Worm (Caenorhabditis elegans) whole organism, early embryonic: ENCODE measurements around the gene C18H7.11.

Experiments used
- B0310.2 ChIP-seq: sonication (generic microtip); optimal IDR thresholded peaks from 2 replicates; lab custom pipeline; 2016; ENCODE audit warnings: mild to moderate bottlenecking, missing genetic modification characterization, missing compliant biosample characterization
- F13C5.2 ChIP-seq: sonication (generic microtip); optimal IDR thresholded peaks from 2 replicates; lab custom pipeline; 2017; ENCODE audit warnings: mild to moderate bottlenecking, missing genetic modification characterization, inconsistent platforms, missing compliant biosample characterization
- aly-1 ChIP-seq: sonication (generic microtip); optimal IDR thresholded peaks from 2 replicates; lab custom pipeline; 2016; ENCODE audit warnings: missing genetic modification characterization, missing compliant biosample characterization
- ama-1 ChIP-seq: fragments of 150-350 bp; optimal IDR thresholded peaks from 2 replicates; lab custom pipeline; 2014
- ceh-13 ChIP-seq: fragments of 200-800 bp; sonication (Bioruptor generic); optimal IDR thresholded peaks from 2 replicates; lab custom pipeline; 2018; ENCODE audit warnings: mild to moderate bottlenecking, missing genetic modification characterization, missing compliant biosample characterization
- ceh-36 ChIP-seq: sonication (generic microtip); optimal IDR thresholded peaks from 2 replicates; lab custom pipeline; 2016; ENCODE audit warnings: missing genetic modification characterization, inconsistent platforms, missing compliant biosample characterization
- ets-7 ChIP-seq: sonication (generic microtip); optimal IDR thresholded peaks from 2 replicates; lab custom pipeline; 2016; ENCODE audit warnings: missing genotype, missing genetic modification characterization, missing compliant biosample characterization
- flt-1 ChIP-seq: fragments of 200-800 bp; sonication (Bioruptor generic); IDR thresholded peaks from 2 replicates; pipeline ENCODE4 v1.3.6; 2022; ENCODE audit warnings: missing genetic modification characterization, missing compliant biosample characterization
- hmbx-1 ChIP-seq: sonication (generic microtip); optimal IDR thresholded peaks from 2 replicates; lab custom pipeline; 2016; ENCODE audit warnings: mild to moderate bottlenecking, missing genetic modification characterization, missing compliant biosample characterization
- hmg-4 ChIP-seq: fragments of 200-800 bp; sonication (Bioruptor generic); optimal IDR thresholded peaks from 2 replicates; lab custom pipeline; 2018; ENCODE audit warnings: mild to moderate bottlenecking, missing genetic modification characterization, missing compliant biosample characterization
- hnd-1 ChIP-seq: sonication (generic microtip); optimal IDR thresholded peaks from 2 replicates; lab custom pipeline; 2016; ENCODE audit warnings: missing genetic modification characterization, missing compliant biosample characterization
- pes-1 ChIP-seq: fragments of 200-800 bp; sonication (Bioruptor generic); IDR thresholded peaks from 2 replicates; pipeline ENCODE4 v1.3.6; 2022; ENCODE audit warnings: missing genetic modification reagents, missing genetic modification characterization, missing compliant biosample characterization
- scrt-1 ChIP-seq: fragments of 200-800 bp; sonication (Bioruptor generic); IDR thresholded peaks from 2 replicates; pipeline ENCODE4 v1.3.6; 2022; ENCODE audit warnings: missing genetic modification characterization, missing compliant biosample characterization
- sea-1 ChIP-seq: fragments of 200-800 bp; sonication (Bioruptor generic); conservative IDR thresholded peaks from 2 replicates; pipeline ENCODE4 v1.3.6; 2022; ENCODE audit warnings: missing genetic modification characterization, missing compliant biosample characterization
- tbx-11 ChIP-seq: fragments of 200-800 bp; sonication (Bioruptor generic); IDR thresholded peaks from 2 replicates; pipeline ENCODE4 v1.3.6; 2022; ENCODE audit warnings: missing genetic modification characterization, missing compliant biosample characterization
- tbx-37 ChIP-seq: fragments of 200-800 bp; sonication (Bioruptor generic); conservative IDR thresholded peaks from 2 replicates; pipeline ENCODE4 v1.3.6; 2022; ENCODE audit warnings: missing genetic modification reagents, missing genetic modification characterization, missing compliant biosample characterization
- tra-4 ChIP-seq: sonication (generic microtip); optimal IDR thresholded peaks from 2 replicates; lab custom pipeline; 2017; ENCODE audit warnings: missing genetic modification characterization, missing compliant biosample characterization

Gene C18H7.11

DNA sequence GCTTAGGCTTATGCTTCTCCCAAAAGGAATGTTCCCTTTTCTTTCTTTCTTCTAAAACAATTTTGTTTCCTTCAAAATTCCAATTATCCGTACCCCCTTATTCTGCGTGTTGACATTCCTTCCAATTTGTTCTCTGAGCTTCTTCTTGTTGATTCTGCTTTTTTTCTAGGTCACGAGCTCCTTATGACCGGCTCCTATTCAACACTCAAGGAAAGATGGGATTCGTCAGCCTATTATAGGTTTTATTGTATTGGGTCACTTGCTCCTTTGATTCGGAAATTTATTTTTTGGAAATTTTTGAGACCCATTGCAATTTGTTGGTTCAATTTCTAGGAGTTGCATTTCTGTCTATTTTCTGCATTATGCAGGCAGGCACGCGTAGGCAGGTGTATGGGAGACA is 42.5 kb downstream of the C18H7.11 start:
- TF ChIP-seq flt-1 (no peak), pes-1 (no peak), aly-1 (tag; lab: Kevin White, UChicago) (no peak), ceh-13 (GFP tag; lab: Kevin White, UChicago) (no peak)

DNA sequence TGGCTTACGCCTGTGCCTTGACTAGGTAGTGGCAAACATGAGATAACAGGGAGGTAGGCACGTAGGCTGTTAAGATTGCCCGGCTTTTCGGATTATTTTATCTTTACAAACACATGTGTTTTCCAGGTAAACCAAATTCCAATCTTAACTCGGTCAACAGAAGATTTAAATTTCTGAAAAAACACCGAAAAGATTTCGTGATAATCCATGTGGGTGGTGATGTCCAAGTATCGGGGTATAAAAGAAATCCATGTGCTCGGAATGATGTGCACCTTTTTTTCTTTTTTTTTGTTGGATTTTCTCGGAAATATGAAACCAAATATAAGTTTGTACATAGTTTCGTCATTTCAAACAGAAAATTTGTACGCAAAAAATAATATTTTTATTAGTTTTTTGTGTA is 46.8 kb downstream of the C18H7.11 start:
- no peak for TF ChIP-seq hmbx-1
- TF ChIP-seq tra-4 = no peak
- no peak for TF ChIP-seq hmg-4
- TF ChIP-seq hnd-1 (tag; lab: Kevin White, UChicago) = no peak
- TF ChIP-seq sea-1 (GFP tag; lab: Robert Waterston, UW) = no peak
- no peak for TF ChIP-seq B0310.2 (tag; lab: Kevin White, UChicago)
- no peak for TF ChIP-seq tbx-11 (GFP tag; lab: Robert Waterston, UW)
- no peak for TF ChIP-seq flt-1
- no peak for TF ChIP-seq ceh-36
- TF ChIP-seq scrt-1 = no peak
- TF ChIP-seq ceh-13 (GFP tag; lab: Kevin White, UChicago) = no peak
- TF ChIP-seq tbx-37 (GFP tag; lab: Robert Waterston, UW) = no peak
- TF ChIP-seq ama-1 = no peak
- no peak for TF ChIP-seq aly-1 (tag; lab: Kevin White, UChicago)
- TF ChIP-seq ets-7 (tag; lab: Kevin White, UChicago) = no peak
- no peak for TF ChIP-seq pes-1
- no peak for TF ChIP-seq F13C5.2 (tag; lab: Kevin White, UChicago)

DNA sequence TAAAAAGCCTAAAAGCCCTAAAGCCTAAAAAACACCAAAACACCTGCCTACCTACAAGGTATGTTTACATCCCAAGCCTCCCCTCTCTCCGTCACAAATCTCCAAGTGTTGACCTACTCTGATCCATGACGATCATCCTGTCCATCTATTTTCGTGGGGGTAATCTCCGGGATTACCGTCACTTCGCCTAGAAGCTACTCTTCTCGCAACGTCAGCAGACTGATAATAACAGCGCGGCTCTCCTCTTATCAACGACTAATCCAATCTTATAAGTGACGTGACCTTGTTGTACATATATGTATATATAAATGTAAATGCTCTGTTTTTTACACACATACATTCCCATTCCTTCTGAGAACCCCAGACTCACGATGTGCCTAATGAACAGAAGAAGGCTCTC is 51.7 kb downstream of the C18H7.11 start:
- TF ChIP-seq ceh-13 (GFP tag; lab: Kevin White, UChicago) = no peak
- no peak for TF ChIP-seq hnd-1 (tag; lab: Kevin White, UChicago)
- no peak for TF ChIP-seq tbx-11 (GFP tag; lab: Robert Waterston, UW)
- no peak for TF ChIP-seq F13C5.2 (tag; lab: Kevin White, UChicago)
- TF ChIP-seq B0310.2 (tag; lab: Kevin White, UChicago) = no peak
- TF ChIP-seq sea-1 (GFP tag; lab: Robert Waterston, UW) = no peak
- no peak for TF ChIP-seq tra-4
- TF ChIP-seq scrt-1 = no peak
- no peak for TF ChIP-seq pes-1
- TF ChIP-seq ceh-36 = no peak
- TF ChIP-seq hmbx-1 = no peak
- TF ChIP-seq hmg-4 = no peak
- TF ChIP-seq tbx-37 (GFP tag; lab: Robert Waterston, UW) = no peak
- no peak for TF ChIP-seq ets-7 (tag; lab: Kevin White, UChicago)
- no peak for TF ChIP-seq flt-1
- TF ChIP-seq ama-1 = no peak
- no peak for TF ChIP-seq aly-1 (tag; lab: Kevin White, UChicago)
